Fruit fly (Drosophila melanogaster) whole organism, embryonic: ENCODE data around the gene CG12290.

Source experiments
- Ada2b ChIP-seq: fragments of 200-800 bp; sonication (Bioruptor generic); IDR thresholded peaks from 2 replicates; pipeline ENCODE4 v1.3.6; 2022; ENCODE audit warnings: missing biosample characterization, missing genetic modification characterization
- Adf1 ChIP-seq: fragments of 200-800 bp; sonication (Bioruptor generic); IDR thresholded peaks from 2 replicates; pipeline ENCODE4 v1.3.6; 2022; ENCODE audit warnings: missing biosample characterization, missing genetic modification characterization
- BEAF-32 ChIP-seq: fragments of 200-800 bp; sonication (Bioruptor generic); optimal IDR thresholded peaks from 3 replicates; lab custom pipeline; 2017; ENCODE audit warnings: missing biosample characterization, missing genetic modification characterization, mild to moderate bottlenecking, moderate library complexity, missing genetic modification reagents
- Bteb2 ChIP-seq: fragments of 200-800 bp; sonication (Bioruptor generic); optimal IDR thresholded peaks from 2 replicates; lab custom pipeline; 2016; ENCODE audit warnings: missing biosample characterization, missing genetic modification characterization
- CG10565 ChIP-seq: fragments of 200-800 bp; sonication (Bioruptor generic); optimal IDR thresholded peaks from 3 replicates; lab custom pipeline; 2016; ENCODE audit warnings: missing biosample characterization, mild to moderate bottlenecking, missing genetic modification characterization
- CG11093 ChIP-seq: fragments of 200-800 bp; sonication (Bioruptor generic); IDR thresholded peaks from 3 replicates; pipeline ENCODE4 v1.3.6; 2022; ENCODE audit warnings: missing biosample characterization, missing genetic modification characterization
- CG12219 ChIP-seq: fragments of 200-800 bp; sonication (Bioruptor generic); optimal IDR thresholded peaks from 3 replicates; lab custom pipeline; 2018; ENCODE audit warnings: missing biosample characterization, mild to moderate bottlenecking, missing genetic modification characterization
- CG12744 ChIP-seq: fragments of 200-800 bp; sonication (Bioruptor generic); optimal IDR thresholded peaks from 2 replicates; lab custom pipeline; 2016; ENCODE audit warnings: missing biosample characterization, missing genetic modification characterization
- CG14014 ChIP-seq: fragments of 200-800 bp; sonication (Bioruptor generic); IDR thresholded peaks from 2 replicates; pipeline ENCODE4 v1.3.6; 2022; ENCODE audit warnings: missing biosample characterization, missing genetic modification characterization
- CG14050 ChIP-seq: fragments of 200-800 bp; sonication (Bioruptor generic); IDR thresholded peaks from 3 replicates; pipeline ENCODE4 v1.3.6; 2022; ENCODE audit warnings: missing biosample characterization, missing genetic modification characterization
- CG1602 ChIP-seq: fragments of 200-800 bp; sonication (Bioruptor generic); optimal IDR thresholded peaks from 3 replicates; lab custom pipeline; 2016; ENCODE audit warnings: missing biosample characterization, missing genetic modification characterization
- CG17568 ChIP-seq: fragments of 200-800 bp; sonication (Bioruptor generic); optimal IDR thresholded peaks from 2 replicates; lab custom pipeline; 2018; ENCODE audit warnings: missing biosample characterization, mild to moderate bottlenecking, missing genetic modification characterization, moderate library complexity
- CG17829 ChIP-seq: fragments of 200-800 bp; optimal IDR thresholded peaks from 2 replicates; lab custom pipeline; 2019; ENCODE audit warnings: missing biosample characterization, mild to moderate bottlenecking, missing genetic modification characterization, moderate library complexity
- CG18599 ChIP-seq: fragments of 200-800 bp; sonication (Bioruptor generic); optimal IDR thresholded peaks from 3 replicates; lab custom pipeline; 2017; ENCODE audit warnings: missing biosample characterization, missing genetic modification characterization, mild to moderate bottlenecking, moderate library complexity, missing genetic modification reagents
- CG3065 ChIP-seq: fragments of 200-800 bp; sonication (Bioruptor generic); optimal IDR thresholded peaks from 2 replicates; lab custom pipeline; 2016; ENCODE audit warnings: missing biosample characterization, missing genetic modification characterization
- CG6765 ChIP-seq: fragments of 200-800 bp; sonication (Bioruptor generic); optimal IDR thresholded peaks from 3 replicates; lab custom pipeline; 2017; ENCODE audit warnings: missing biosample characterization, mild to moderate bottlenecking, missing genetic modification characterization
- CG6813 ChIP-seq: fragments of 200-800 bp; sonication (Bioruptor generic); optimal IDR thresholded peaks from 2 replicates; lab custom pipeline; 2017; ENCODE audit warnings: missing biosample characterization, missing genetic modification characterization, mild to moderate bottlenecking, moderate library complexity, missing genetic modification reagents
- CG7357 ChIP-seq: fragments of 200-800 bp; sonication (Bioruptor generic); IDR thresholded peaks from 3 replicates; pipeline ENCODE4 v1.3.6; 2022; ENCODE audit warnings: missing biosample characterization, missing genetic modification characterization
- CG7372 ChIP-seq: fragments of 200-800 bp; sonication (Bioruptor generic); IDR thresholded peaks from 2 replicates; pipeline ENCODE4 v1.3.6; 2022; ENCODE audit warnings: missing biosample characterization, missing genetic modification characterization
- CG8478 ChIP-seq: fragments of >200 bp; optimal IDR thresholded peaks from 2 replicates; lab custom pipeline; 2018
- CG8765 ChIP-seq: fragments of 200-800 bp; sonication (Bioruptor generic); IDR thresholded peaks from 2 replicates; pipeline ENCODE4 v1.3.6; 2022; ENCODE audit warnings: missing biosample characterization, missing genetic modification characterization
- CG9609 ChIP-seq: fragments of 200-800 bp; sonication (Bioruptor generic); optimal IDR thresholded peaks from 3 replicates; lab custom pipeline; 2016; ENCODE audit warnings: missing biosample characterization, missing genetic modification characterization
- D19B ChIP-seq: fragments of 200-800 bp; sonication (Bioruptor generic); optimal IDR thresholded peaks from 2 replicates; lab custom pipeline; 2017; ENCODE audit warnings: missing biosample characterization, mild to moderate bottlenecking, missing genetic modification characterization
- Dek ChIP-seq: fragments of 200-800 bp; sonication (Bioruptor generic); optimal IDR thresholded peaks from 3 replicates; lab custom pipeline; 2019; ENCODE audit warnings: missing biosample characterization, mild to moderate bottlenecking, missing genetic modification characterization, moderate library complexity
- Dip3 ChIP-seq: fragments of 200-800 bp; sonication (Bioruptor generic); optimal IDR thresholded peaks from 3 replicates; lab custom pipeline; 2016; ENCODE audit warnings: missing biosample characterization, missing genetic modification characterization
- HLH54F ChIP-seq: fragments of 200-800 bp; sonication (Bioruptor generic); optimal IDR thresholded peaks from 3 replicates; lab custom pipeline; 2016; ENCODE audit warnings: missing biosample characterization, missing genetic modification characterization
- NC2β ChIP-seq: fragments of 200-800 bp; sonication (Bioruptor generic); optimal IDR thresholded peaks from 2 replicates; lab custom pipeline; 2016; ENCODE audit warnings: missing biosample characterization, missing genetic modification characterization
- NfI ChIP-seq: fragments of 200-800 bp; sonication (Bioruptor generic); optimal IDR thresholded peaks from 3 replicates; lab custom pipeline; 2018; ENCODE audit warnings: missing biosample characterization, mild to moderate bottlenecking, missing genetic modification characterization, moderate library complexity
- Oaz ChIP-seq: fragments of 200-800 bp; sonication (Bioruptor generic); IDR thresholded peaks from 2 replicates; pipeline ENCODE4 v1.3.6; 2022; ENCODE audit warnings: missing biosample characterization, missing genetic modification characterization
- Sin3A ChIP-seq: fragments of >200 bp; optimal IDR thresholded peaks from 2 replicates; lab custom pipeline; 2018
- Spps ChIP-seq: fragments of 200-800 bp; sonication (Bioruptor generic); optimal IDR thresholded peaks from 2 replicates; lab custom pipeline; 2018; ENCODE audit warnings: missing biosample characterization, mild to moderate bottlenecking, missing genetic modification characterization
- Sry-β ChIP-seq: fragments of 200-800 bp; sonication (Bioruptor generic); optimal IDR thresholded peaks from 2 replicates; lab custom pipeline; 2018; ENCODE audit warnings: missing biosample characterization, mild to moderate bottlenecking, missing genetic modification characterization, moderate library complexity
- Taf1 ChIP-seq: fragments of 200-800 bp; sonication (Bioruptor generic); IDR thresholded peaks from 2 replicates; pipeline ENCODE4 v1.3.6; 2022; ENCODE audit warnings: missing biosample characterization, missing genetic modification characterization
- Vsx1 ChIP-seq: fragments of 200-800 bp; sonication (Bioruptor generic); optimal IDR thresholded peaks from 2 replicates; lab custom pipeline; 2017; ENCODE audit warnings: missing biosample characterization, mild to moderate bottlenecking, missing genetic modification characterization, missing genetic modification reagents
- ara ChIP-seq: fragments of 200-800 bp; sonication (Bioruptor generic); IDR thresholded peaks from 2 replicates; pipeline ENCODE4 v1.3.6; 2022; ENCODE audit warnings: missing biosample characterization, missing genetic modification characterization
- ash1 ChIP-seq: fragments of 200-800 bp; sonication (Bioruptor generic); optimal IDR thresholded peaks from 2 replicates; lab custom pipeline; 2018; ENCODE audit warnings: missing biosample characterization, mild to moderate bottlenecking, missing genetic modification characterization
- bigmax ChIP-seq: fragments of 200-800 bp; sonication (Bioruptor generic); optimal IDR thresholded peaks from 2 replicates; lab custom pipeline; 2018; ENCODE audit warnings: missing biosample characterization, mild to moderate bottlenecking, missing genetic modification characterization
- cg ChIP-seq: fragments of 200-800 bp; sonication (Bioruptor generic); optimal IDR thresholded peaks from 3 replicates; lab custom pipeline; 2019; ENCODE audit warnings: missing biosample characterization, mild to moderate bottlenecking, missing genetic modification characterization, moderate library complexity
- dysf ChIP-seq: fragments of 200-800 bp; sonication (Bioruptor generic); IDR thresholded peaks from 3 replicates; pipeline ENCODE4 v1.3.6; 2022; ENCODE audit warnings: missing biosample characterization, missing genetic modification characterization
- eve ChIP-seq, 2 experiments: fragments of >200 bp; optimal IDR thresholded peaks; 2 replicates each; lab custom pipeline; 2017; ENCODE audit warnings: missing biosample characterization in 2 of 2, missing genetic modification characterization in 2 of 2
- hkb ChIP-seq, 2 experiments: fragments of 200-800 bp in 1 of 2; fragments of >200 bp in 1 of 2; sonication (Bioruptor generic) in 1 of 2; IDR thresholded peaks in 1 of 2; optimal IDR thresholded peaks in 1 of 2; 2 replicates each; pipeline versions ENCODE4 v1.3.6 to Lab custom; 2017 to 2022; ENCODE audit warnings: missing biosample characterization in 1 of 2, missing genetic modification characterization in 1 of 2
- mld ChIP-seq: fragments of 200-800 bp; sonication (Bioruptor generic); IDR thresholded peaks from 3 replicates; pipeline ENCODE4 v1.3.6; 2022; ENCODE audit warnings: missing biosample characterization, missing genetic modification characterization; ENCODE audit not compliant: partially characterized antibody
- nmo ChIP-seq: fragments of 200-800 bp; sonication (Bioruptor generic); optimal IDR thresholded peaks from 2 replicates; lab custom pipeline; 2018; ENCODE audit warnings: missing biosample characterization, mild to moderate bottlenecking, missing genetic modification characterization, moderate library complexity
- phol ChIP-seq: fragments of 200-800 bp; sonication (Bioruptor generic); optimal IDR thresholded peaks from 3 replicates; lab custom pipeline; 2018; ENCODE audit warnings: missing biosample characterization, mild to moderate bottlenecking, missing genetic modification characterization, moderate library complexity
- schlank ChIP-seq: fragments of 200-800 bp; sonication (Bioruptor generic); optimal IDR thresholded peaks from 2 replicates; lab custom pipeline; 2018; ENCODE audit warnings: missing biosample characterization, mild to moderate bottlenecking, missing genetic modification characterization
- scrt ChIP-seq: fragments of 200-800 bp; sonication (Bioruptor generic); optimal IDR thresholded peaks from 2 replicates; lab custom pipeline; 2018; ENCODE audit warnings: missing biosample characterization, mild to moderate bottlenecking, missing genetic modification characterization, moderate library complexity
- sens-2 ChIP-seq: fragments of 200-800 bp; sonication (Bioruptor generic); IDR thresholded peaks from 2 replicates; pipeline ENCODE4 v1.3.6; 2022; ENCODE audit warnings: missing biosample characterization, missing genetic modification characterization
- tgo ChIP-seq: fragments of 200-800 bp; sonication (Bioruptor generic); IDR thresholded peaks from 3 replicates; pipeline ENCODE4 v1.3.6; 2022; ENCODE audit warnings: missing biosample characterization, missing genetic modification characterization
- tio ChIP-seq: fragments of 200-800 bp; sonication (Bioruptor generic); optimal IDR thresholded peaks from 2 replicates; lab custom pipeline; 2017; ENCODE audit warnings: missing biosample characterization, missing genetic modification characterization, inconsistent platforms
- tup ChIP-seq: fragments of 200-800 bp; sonication (Bioruptor generic); optimal IDR thresholded peaks from 2 replicates; lab custom pipeline; 2016; ENCODE audit warnings: missing biosample characterization, mild to moderate bottlenecking, missing genetic modification characterization, moderate library complexity
- unc-4 ChIP-seq: fragments of 200-800 bp; sonication (Bioruptor generic); IDR thresholded peaks from 2 replicates; pipeline ENCODE4 v1.3.6; 2022; ENCODE audit warnings: missing biosample characterization, missing genetic modification characterization; ENCODE audit not compliant: partially characterized antibody

Gene CG12290

DNA sequence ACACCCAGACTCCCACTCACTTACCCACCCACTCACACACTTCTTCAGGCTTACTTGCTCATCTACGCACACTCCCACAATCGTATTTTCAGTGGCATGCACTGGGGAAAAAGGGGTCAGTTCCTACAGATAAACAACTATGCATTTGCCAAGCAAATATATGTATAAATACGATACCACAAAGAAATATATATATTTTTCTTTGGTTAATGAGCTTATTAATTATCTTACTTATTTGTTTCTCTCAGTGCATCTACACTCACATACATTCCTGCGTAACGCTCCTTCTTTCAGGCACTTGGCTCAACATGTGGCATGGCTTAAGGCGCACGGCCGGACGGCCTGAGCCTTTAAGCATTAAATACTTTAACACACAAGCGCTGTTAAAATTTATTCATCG lies 50.4 kb downstream of the CG12290 start (continued):
- TF ChIP-seq CG1602 (GFP tag; lab: Kevin White, UChicago) (no peak), hkb (optimal IDR thresholded peaks at IDR 0.05; lab: Kevin White, UChicago) (no peak), hkb (GFP tag; IDR thresholded peaks at IDR 0.05; lab: Robert Waterston, UW) (no peak), Oaz (GFP tag; lab: Robert Waterston, UW) (no peak), Vsx1 (GFP tag; lab: Kevin White, UChicago) (no peak), cg (GFP tag; lab: Kevin White, UChicago) (no peak), CG11093 (GFP tag; lab: Robert Waterston, UW) (0 out of 3 replicates have a peak, but pooled peaks have one; percentile 27), BEAF-32 (GFP tag; lab: Kevin White, UChicago) (no peak), mld (GFP tag; lab: Robert Waterston, UW) (no peak), CG18599 (GFP tag; lab: Kevin White, UChicago) (peak; percentile 91), tgo (GFP tag; lab: Robert Waterston, UW) (peak; percentile 64; the same call in 2 of the 3 replicates), phol (tag; lab: Kevin White, UChicago) (no peak), Bteb2 (no peak), CG8478 (lab: Kevin White, UChicago) (no peak), CG7372 (GFP tag; lab: Robert Waterston, UW) (0 out of 2 replicates have a peak, but pooled peaks have one; percentile 11), CG6813 (peak; percentile 16), CG3065 (GFP tag; lab: Kevin White, UChicago) (no peak), tio (GFP tag; lab: Kevin White, UChicago) (peak; percentile 26), tup (peak; percentile 32), HLH54F (GFP tag; lab: Kevin White, UChicago) (no peak), bigmax (GFP tag; lab: Kevin White, UChicago) (no peak), NfI (peak; percentile 50), nmo (GFP tag; lab: Kevin White, UChicago) (no peak), schlank (tag; lab: Kevin White, UChicago) (no peak), Ada2b (peak; percentile 49), NC2β (GFP tag; lab: Kevin White, UChicago) (no peak), sens-2 (GFP tag; lab: Robert Waterston, UW) (peak; percentile 47; the same call in 1 of the 2 replicates), CG14014 (GFP tag; lab: Robert Waterston, UW) (peak; percentile 70), scrt (GFP tag; lab: Kevin White, UChicago) (peak; percentile 87), ara (GFP tag; lab: Robert Waterston, UW) (0 out of 2 replicates have a peak, but pooled peaks have one; percentile 11), Dek (tag; lab: Kevin White, UChicago) (no peak), unc-4 (GFP tag; lab: Robert Waterston, UW) (no peak), Dip3 (peak; percentile 18), CG9609 (GFP tag; lab: Kevin White, UChicago) (no peak), Sry-β (GFP tag; lab: Kevin White, UChicago) (no peak), eve (GFP tag; optimal IDR thresholded peaks at IDR 0.05; lab: Kevin White, UChicago) (no peak), CG10565 (GFP tag; lab: Kevin White, UChicago) (no peak), Taf1 (GFP tag; lab: Robert Waterston, UW) (no peak), Sin3A (lab: Kevin White, UChicago) (no peak), ash1 (GFP tag; lab: Kevin White, UChicago) (no peak), Spps (tag; lab: Kevin White, UChicago) (no peak), CG12744 (GFP tag; lab: Kevin White, UChicago) (no peak), dysf (peak; percentile 76; the same call in 2 of the 3 replicates), CG7357 (GFP tag; lab: Robert Waterston, UW) (0 out of 3 replicates have a peak, but pooled peaks have one; percentile 26), CG12219 (GFP tag; lab: Kevin White, UChicago) (peak; percentile 16), CG14050 (GFP tag; lab: Robert Waterston, UW) (peak; percentile 47; the same call in 1 of the 3 replicates), CG6765 (GFP tag; lab: Kevin White, UChicago) (peak; percentile 63), CG17829 (tag; lab: Kevin White, UChicago) (no peak), D19B (GFP tag; lab: Kevin White, UChicago) (peak; percentile 1), CG17568 (peak; percentile 28), Adf1 (peak; percentile 17; the same call in 1 of the 2 replicates), CG8765 (GFP tag; lab: Robert Waterston, UW) (no peak)
